Worm (Caenorhabditis elegans): ENCODE measurements around the gene C25D7.15.

- no peak for TF ChIP-seq lin-29 (GFP tag; IDR thresholded peaks at IDR 0.05)
- no peak for TF ChIP-seq ceh-82 (tag; optimal IDR thresholded peaks at IDR 0.05)
- no peak for TF ChIP-seq Y5F2A.4 (GFP tag; optimal IDR thresholded peaks at IDR 0.05)
- TF ChIP-seq snpc-4 (tag; optimal IDR thresholded peaks at IDR 0.05) = no peak
- TF ChIP-seq unc-62 (GFP tag; optimal IDR thresholded peaks at IDR 0.05 in 1 of 2) = no peak
- no peak for TF ChIP-seq unc-62 (tag; optimal IDR thresholded peaks at IDR 0.05)
- TF ChIP-seq F49E8.2 (tag; optimal IDR thresholded peaks at IDR 0.05; ENCODE audit: borderline replicate concordance) = no peak
- TF ChIP-seq madf-9 (GFP tag; conservative IDR thresholded peaks at IDR 0.05) = no peak
Measured at ce11 chrV:15059534-15059933, at the start of gene C25D7.15, which contains the start of gene mcm-3.
